Worm (Caenorhabditis elegans) whole organism, early embryonic: ENCODE results near the gene pqn-57.

Source experiments
- F13C5.2 ChIP-seq: sonication (generic microtip); optimal IDR thresholded peaks from 2 replicates; lab custom pipeline; 2017; ENCODE audit warnings: mild to moderate bottlenecking, missing genetic modification characterization, inconsistent platforms, missing compliant biosample characterization
- aly-1 ChIP-seq: sonication (generic microtip); optimal IDR thresholded peaks from 2 replicates; lab custom pipeline; 2016; ENCODE audit warnings: missing genetic modification characterization, missing compliant biosample characterization
- ama-1 ChIP-seq: fragments of 150-350 bp; optimal IDR thresholded peaks from 2 replicates; lab custom pipeline; 2014
- ceh-36 ChIP-seq: sonication (generic microtip); optimal IDR thresholded peaks from 2 replicates; lab custom pipeline; 2016; ENCODE audit warnings: missing genetic modification characterization, inconsistent platforms, missing compliant biosample characterization
- ets-7 ChIP-seq: sonication (generic microtip); optimal IDR thresholded peaks from 2 replicates; lab custom pipeline; 2016; ENCODE audit warnings: missing genotype, missing genetic modification characterization, missing compliant biosample characterization
- hmg-4 ChIP-seq: fragments of 200-800 bp; sonication (Bioruptor generic); optimal IDR thresholded peaks from 2 replicates; lab custom pipeline; 2018; ENCODE audit warnings: mild to moderate bottlenecking, missing genetic modification characterization, missing compliant biosample characterization
- pes-1 ChIP-seq: fragments of 200-800 bp; sonication (Bioruptor generic); IDR thresholded peaks from 2 replicates; pipeline ENCODE4 v1.3.6; 2022; ENCODE audit warnings: missing genetic modification reagents, missing genetic modification characterization, missing compliant biosample characterization
- scrt-1 ChIP-seq: fragments of 200-800 bp; sonication (Bioruptor generic); IDR thresholded peaks from 2 replicates; pipeline ENCODE4 v1.3.6; 2022; ENCODE audit warnings: missing genetic modification characterization, missing compliant biosample characterization
- tbx-11 ChIP-seq: fragments of 200-800 bp; sonication (Bioruptor generic); IDR thresholded peaks from 2 replicates; pipeline ENCODE4 v1.3.6; 2022; ENCODE audit warnings: missing genetic modification characterization, missing compliant biosample characterization
- tbx-37 ChIP-seq: fragments of 200-800 bp; sonication (Bioruptor generic); conservative IDR thresholded peaks from 2 replicates; pipeline ENCODE4 v1.3.6; 2022; ENCODE audit warnings: missing genetic modification reagents, missing genetic modification characterization, missing compliant biosample characterization

ce11 chrX:8276984-8277383, 43.8 kb downstream of the pqn-57 start:
- TF ChIP-seq scrt-1 (no peak), ets-7 (tag; lab: Kevin White, UChicago) (no peak), F13C5.2 (tag; lab: Kevin White, UChicago) (no peak), ceh-36 (tag; lab: Kevin White, UChicago) (no peak), aly-1 (no peak), hmg-4 (no peak), tbx-37 (GFP tag; lab: Robert Waterston, UW) (no peak), ama-1 (lab: Kevin White, UChicago) (no peak), tbx-11 (GFP tag; lab: Robert Waterston, UW) (no peak), pes-1 (GFP tag; lab: Robert Waterston, UW) (no peak)
